Worm (Caenorhabditis elegans) whole organism, early embryonic: ENCODE data around the gene srx-80.

ENCODE experiments used
- ama-1 ChIP-seq: fragments of 150-350 bp; optimal IDR thresholded peaks from 2 replicates; lab custom pipeline; 2014
- ceh-13 ChIP-seq: fragments of 200-800 bp; sonication (Bioruptor generic); optimal IDR thresholded peaks from 2 replicates; lab custom pipeline; 2018; ENCODE audit warnings: mild to moderate bottlenecking, missing genetic modification characterization, missing compliant biosample characterization

ce11 chrV:11585122-11585521 is 8.4 kb upstream of the srx-80 start:
- TF ChIP-seq ama-1 (lab: Kevin White, UChicago) (no peak), ceh-13 (no peak)
